Fruit fly (Drosophila melanogaster) whole organism, pupa: Measurements from ENCODE around the gene Karl.

Experiments used
- CG12605 ChIP-seq: fragments of 200-800 bp; sonication (Bioruptor generic); IDR thresholded peaks from 2 replicates; pipeline ENCODE4 v1.3.6; 2022; ENCODE audit warnings: missing biosample characterization, missing genetic modification characterization
- CG13204 ChIP-seq: fragments of 200-800 bp; sonication (Bioruptor generic); optimal IDR thresholded peaks from 2 replicates; lab custom pipeline; 2018; ENCODE audit warnings: missing biosample characterization, mild to moderate bottlenecking, missing genetic modification characterization, moderate library complexity
- CG14655 ChIP-seq: fragments of 200-800 bp; sonication (Bioruptor generic); optimal IDR thresholded peaks from 3 replicates; lab custom pipeline; 2017; ENCODE audit warnings: mild to moderate bottlenecking, missing biosample characterization, missing genetic modification reagents, missing genetic modification characterization
- CG15710 ChIP-seq: fragments of 200-800 bp; sonication (Bioruptor generic); optimal IDR thresholded peaks from 2 replicates; lab custom pipeline; 2018; ENCODE audit warnings: missing biosample characterization, mild to moderate bottlenecking, missing genetic modification characterization, moderate library complexity
- CG32121 ChIP-seq: fragments of 200-800 bp; sonication (Bioruptor generic); IDR thresholded peaks from 2 replicates; pipeline ENCODE4 v1.3.6; 2022; ENCODE audit warnings: missing biosample characterization, missing genetic modification characterization
- CG34367 ChIP-seq: fragments of 200-800 bp; sonication (Bioruptor generic); optimal IDR thresholded peaks from 2 replicates; lab custom pipeline; 2018; ENCODE audit warnings: missing biosample characterization, mild to moderate bottlenecking, missing genetic modification characterization
- CG4496 ChIP-seq: fragments of 200-800 bp; sonication (Bioruptor generic); IDR thresholded peaks from 3 replicates; pipeline ENCODE4 v1.3.6; 2022; ENCODE audit warnings: missing biosample characterization, missing genetic modification characterization
- CG8301 ChIP-seq: fragments of 200-800 bp; sonication (Bioruptor generic); optimal IDR thresholded peaks from 2 replicates; lab custom pipeline; 2018; ENCODE audit warnings: missing biosample characterization, mild to moderate bottlenecking, missing genetic modification characterization
- EcR ChIP-seq: fragments of 200-800 bp; sonication (Bioruptor generic); optimal IDR thresholded peaks from 3 replicates; lab custom pipeline; 2019; ENCODE audit warnings: missing biosample characterization, missing genetic modification characterization, mild to moderate bottlenecking, moderate library complexity, missing genetic modification reagents
- Ets98B ChIP-seq: fragments of 200-800 bp; sonication (Bioruptor generic); IDR thresholded peaks from 2 replicates; pipeline ENCODE4 v1.3.6; 2022; ENCODE audit warnings: missing biosample characterization, missing genetic modification characterization
- Pif1B ChIP-seq: fragments of 200-800 bp; sonication (Bioruptor generic); optimal IDR thresholded peaks from 3 replicates; lab custom pipeline; 2016; ENCODE audit warnings: missing biosample characterization, missing genetic modification characterization
- Snoo ChIP-seq: fragments of 200-800 bp; sonication (Bioruptor generic); optimal IDR thresholded peaks from 3 replicates; lab custom pipeline; 2017; ENCODE audit warnings: missing biosample characterization, mild to moderate bottlenecking, missing genetic modification characterization, inconsistent platforms
- fd96Ca ChIP-seq: fragments of 200-800 bp; sonication (Bioruptor generic); IDR thresholded peaks from 3 replicates; pipeline ENCODE4 v1.3.6; 2022; ENCODE audit warnings: missing biosample characterization, missing genetic modification characterization
- gl ChIP-seq: fragments of 200-800 bp; sonication (Bioruptor generic); optimal IDR thresholded peaks from 2 replicates; lab custom pipeline; 2018; ENCODE audit warnings: missing biosample characterization, mild to moderate bottlenecking, missing genetic modification characterization

- TF ChIP-seq Pif1B (GFP tag; lab: Kevin White, UChicago) (no peak), CG34367 (tag; lab: Kevin White, UChicago) (no peak), fd96Ca (GFP tag; lab: Robert Waterston, UW) (no peak), CG13204 (no peak), CG12605 (GFP tag; lab: Robert Waterston, UW) (no peak), Snoo (tag; lab: Kevin White, UChicago) (no peak), EcR (GFP tag; lab: Kevin White, UChicago) (no peak), Ets98B (GFP tag; lab: Robert Waterston, UW) (no peak; the same call in 1 of the 2 replicates), gl (tag; lab: Kevin White, UChicago) (no peak), CG14655 (peak; percentile 1), CG8301 (no peak), CG32121 (GFP tag; lab: Robert Waterston, UW) (no peak), CG15710 (tag; lab: Kevin White, UChicago) (no peak), CG4496 (peak; percentile 33; the same call in 1 of the 3 replicates)
Observed at dm6 chrX:11815356-11816270, 28.4 kb downstream of the Karl start.
